Worm (Caenorhabditis elegans) whole organism, late embryonic: Measurements from ENCODE around the gene C01G10.15.

Experiments
- ceh-18 ChIP-seq: sonication (generic microtip); optimal IDR thresholded peaks from 2 replicates; lab custom pipeline; 2016; ENCODE audit warnings: missing genetic modification characterization, missing compliant biosample characterization
- ceh-24 ChIP-seq: sonication (generic microtip); optimal IDR thresholded peaks from 2 replicates; lab custom pipeline; 2016; ENCODE audit warnings: mild to moderate bottlenecking, missing genetic modification characterization, missing compliant biosample characterization
- fkh-10 ChIP-seq: fragments of 150-350 bp; optimal IDR thresholded peaks from 2 replicates; lab custom pipeline; 2014; ENCODE audit warnings: missing biosample characterization, missing genetic modification reagents, missing genetic modification characterization
- lin-11 ChIP-seq: fragments of 200-800 bp; sonication (Bioruptor generic); optimal IDR thresholded peaks from 2 replicates; lab custom pipeline; 2018; ENCODE audit warnings: mild to moderate bottlenecking, missing genetic modification characterization, missing compliant biosample characterization
- madf-2 ChIP-seq: sonication (generic microtip); optimal IDR thresholded peaks from 2 replicates; lab custom pipeline; 2017; ENCODE audit warnings: missing genetic modification characterization, missing compliant biosample characterization
- mec-3 ChIP-seq: sonication (generic microtip); optimal IDR thresholded peaks from 2 replicates; lab custom pipeline; 2016; ENCODE audit warnings: borderline replicate concordance, missing genetic modification characterization, missing compliant biosample characterization
- nhr-11 ChIP-seq: fragments of 150-350 bp; optimal IDR thresholded peaks from 2 replicates; lab custom pipeline; 2014; ENCODE audit warnings: missing biosample characterization, missing genetic modification characterization
- odd-2 ChIP-seq: sonication (generic microtip); optimal IDR thresholded peaks from 2 replicates; lab custom pipeline; 2017; ENCODE audit warnings: antibody characterized with exemption, mild to moderate bottlenecking, missing genetic modification characterization, missing compliant biosample characterization
- ref-2 ChIP-seq: sonication (generic microtip); optimal IDR thresholded peaks from 2 replicates; lab custom pipeline; 2016; ENCODE audit warnings: missing genetic modification characterization, missing compliant biosample characterization
- tbx-2 ChIP-seq: sonication (generic microtip); optimal IDR thresholded peaks from 2 replicates; lab custom pipeline; 2016; ENCODE audit warnings: missing genetic modification characterization, missing compliant biosample characterization
- unc-3 ChIP-seq, 2 experiments: fragments of 200-800 bp in 1 of 2; sonication (Bioruptor generic) in 1 of 2; sonication (generic microtip) in 1 of 2; conservative IDR thresholded peaks in 1 of 2; optimal IDR thresholded peaks in 1 of 2; 2 replicates each; pipeline versions ENCODE4 v1.3.6 to Lab custom; 2016 to 2022; ENCODE audit warnings: missing compliant biosample characterization in 2 of 2, missing genetic modification characterization in 2 of 2, missing genetic modification reagents in 1 of 2
- unc-86 ChIP-seq: sonication (generic microtip); optimal IDR thresholded peaks from 2 replicates; lab custom pipeline; 2016; ENCODE audit warnings: missing genetic modification characterization, missing compliant biosample characterization
- ztf-16 ChIP-seq: sonication (generic microtip); optimal IDR thresholded peaks from 2 replicates; lab custom pipeline; 2017; ENCODE audit warnings: missing genetic modification characterization, missing compliant biosample characterization

DNA sequence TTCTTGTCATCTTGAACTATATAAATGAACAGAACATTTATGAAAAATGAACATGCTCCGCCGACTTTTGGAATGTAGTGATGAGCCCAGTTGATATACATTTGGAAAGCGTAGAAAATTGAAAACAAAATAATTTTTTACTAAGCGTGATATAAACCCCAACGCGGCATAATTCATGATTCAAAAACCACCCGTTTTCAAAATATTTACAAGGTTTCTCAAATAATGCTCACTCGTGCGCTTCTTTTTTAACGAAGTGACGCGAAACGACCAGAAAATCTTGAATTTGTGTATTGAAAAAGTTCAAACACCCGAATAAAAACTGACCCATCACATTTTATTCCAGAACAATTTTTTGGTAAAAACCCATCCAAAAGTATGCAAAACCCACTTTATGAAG lies 40.3 kb upstream of the C01G10.15 start, which contains the start of gene srj-27:
- no peak for TF ChIP-seq mec-3
- no peak for TF ChIP-seq nhr-11 (tag; lab: Kevin White, UChicago)
- no peak for TF ChIP-seq unc-86 (tag; lab: Kevin White, UChicago)
- TF ChIP-seq ref-2: no peak
- no peak for TF ChIP-seq odd-2 (tag; lab: Kevin White, UChicago)
- no peak for TF ChIP-seq ceh-18 (tag; lab: Kevin White, UChicago)
- no peak for TF ChIP-seq fkh-10
- TF ChIP-seq lin-11 (tag; lab: Kevin White, UChicago): no peak
- no peak for TF ChIP-seq tbx-2 (tag; lab: Kevin White, UChicago)
- no peak for TF ChIP-seq madf-2 (tag; lab: Kevin White, UChicago)
- no peak for TF ChIP-seq ztf-16
- no peak for TF ChIP-seq ceh-24
- no peak for TF ChIP-seq unc-3 (GFP tag; conservative IDR thresholded peaks at IDR 0.05; lab: Robert Waterston, UW)
- no peak for TF ChIP-seq unc-3 (tag; optimal IDR thresholded peaks at IDR 0.05; lab: Kevin White, UChicago)
